Worm (Caenorhabditis elegans): ENCODE results near the gene xdh-1.
A peak's percentile ranks its signal among the peaks of the same experiment; 100 is the strongest.
"Not testable (repeated sequence)": the region's sequence is repeated elsewhere in the genome, so short reads cannot be mapped to it uniquely, and the experiment has no call there.

xdh-1 gene

ce11 chrIV:14444077-14444476 is 31.4 kb upstream of the xdh-1 start, which contains the start of gene tra-3:
tra-3 (minus strand) TSS chrIV:14444183.
- TF ChIP-seq egl-27 (tag; optimal IDR thresholded peaks at IDR 0.05) (no peak), ceh-16 (tag; optimal IDR thresholded peaks at IDR 0.05) (no peak), nhr-129 (tag; optimal IDR thresholded peaks at IDR 0.05) (no peak), nhr-6 (tag; optimal IDR thresholded peaks at IDR 0.05) (no peak), crh-2 (tag; optimal IDR thresholded peaks at IDR 0.05) (no peak), fos-1 (tag; optimal IDR thresholded peaks at IDR 0.05) (no peak), blmp-1 (tag; optimal IDR thresholded peaks at IDR 0.05; ENCODE audit: insufficient read depth) (no peak), dmd-4 (tag; optimal IDR thresholded peaks at IDR 0.05) (no peak), nhr-23 (tag; optimal IDR thresholded peaks at IDR 0.05) (no peak), alr-1 (tag; optimal IDR thresholded peaks at IDR 0.05) (no peak), snpc-4 (tag; optimal IDR thresholded peaks at IDR 0.05) (no peak), skn-1 (tag; optimal IDR thresholded peaks at IDR 0.05) (no peak), nhr-237 (tag; optimal IDR thresholded peaks at IDR 0.05) (no peak), nhr-77 (tag; optimal IDR thresholded peaks at IDR 0.05) (no peak), elt-3 (tag; optimal IDR thresholded peaks at IDR 0.05) (no peak), nhr-25 (tag; optimal IDR thresholded peaks at IDR 0.05) (no peak), unc-55 (GFP tag; optimal IDR thresholded peaks at IDR 0.05) (no peak)

- TF ChIP-seq C34F6.9 (tag; optimal IDR thresholded peaks at IDR 0.05) (no peak), nhr-23 (tag; optimal IDR thresholded peaks at IDR 0.05) (no peak), nhr-6 (tag; optimal IDR thresholded peaks at IDR 0.05) (no peak), nhr-77 (tag; optimal IDR thresholded peaks at IDR 0.05) (no peak)
These were observed 24.7 kb upstream of the xdh-1 start for ce11 chrIV:14437391-14437790.

ce11 chrIV:14435902-14436301 is 23.2 kb upstream of the xdh-1 start:
- TF ChIP-seq F13H6.1 (tag; optimal IDR thresholded peaks at IDR 0.05) (no peak), sma-9 (GFP tag; optimal IDR thresholded peaks at IDR 0.05) (no peak), sma-9 (tag; optimal IDR thresholded peaks at IDR 0.05) (no peak), dmd-4 (tag; optimal IDR thresholded peaks at IDR 0.05) (no peak), alr-1 (tag; optimal IDR thresholded peaks at IDR 0.05) (no peak), nhr-23 (tag; optimal IDR thresholded peaks at IDR 0.05) (no peak), lsy-2 (tag; optimal IDR thresholded peaks at IDR 0.05) (no peak), elt-1 (tag; optimal IDR thresholded peaks at IDR 0.05) (no peak), ztf-4 (tag; optimal IDR thresholded peaks at IDR 0.05) (no peak), nhr-77 (tag; optimal IDR thresholded peaks at IDR 0.05) (no peak), nhr-12 (tag; optimal IDR thresholded peaks at IDR 0.05) (no peak), zag-1 (tag; optimal IDR thresholded peaks at IDR 0.05) (no peak), nhr-11 (tag; optimal IDR thresholded peaks at IDR 0.05) (no peak), nhr-129 (tag; optimal IDR thresholded peaks at IDR 0.05) (no peak), peb-1 (tag; optimal IDR thresholded peaks at IDR 0.05) (no peak), skn-1 (tag; optimal IDR thresholded peaks at IDR 0.05) (no peak), lin-39 (tag; optimal IDR thresholded peaks at IDR 0.05) (no peak), ceh-82 (tag; optimal IDR thresholded peaks at IDR 0.05) (no peak), aly-2 (tag; optimal IDR thresholded peaks at IDR 0.05) (no peak), sma-3 (GFP tag; optimal IDR thresholded peaks at IDR 0.05) (no peak), unc-55 (GFP tag; optimal IDR thresholded peaks at IDR 0.05) (no peak)

DNA sequence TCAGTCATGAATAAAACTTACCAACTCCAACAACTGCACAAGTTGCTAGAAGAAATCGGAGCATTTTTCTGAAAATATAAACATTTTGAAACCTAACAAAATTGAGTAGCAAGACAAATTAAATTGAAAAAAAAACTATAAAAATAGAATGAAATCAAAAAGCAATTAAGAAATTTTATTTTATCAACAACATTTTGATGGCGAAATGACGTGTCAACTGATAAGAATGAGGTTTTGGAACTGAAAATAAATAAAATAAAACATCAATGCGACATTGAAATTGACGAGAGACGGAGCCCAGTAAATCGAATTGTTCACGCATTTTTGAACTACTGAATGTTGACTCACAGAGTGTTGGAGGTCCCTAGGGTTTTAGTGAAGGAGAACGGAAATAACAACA is 18.2 kb upstream of the xdh-1 start, which contains the start of gene F55B11.4:
Gene F55B11.4, minus strand, starts transcription at position 68 of the 400 bp plus-strand sequence.
- no peak for TF ChIP-seq Y55F3AM.14 (GFP tag; optimal IDR thresholded peaks at IDR 0.05)
- TF ChIP-seq sem-4 (tag; optimal IDR thresholded peaks at IDR 0.05) = no peak
- no peak for TF ChIP-seq nhr-129 (tag; optimal IDR thresholded peaks at IDR 0.05)
- TF ChIP-seq lin-11 (tag; optimal IDR thresholded peaks at IDR 0.05) = no peak
- no peak for TF ChIP-seq skn-1 (tag; optimal IDR thresholded peaks at IDR 0.05)
- no peak for TF ChIP-seq alr-1 (tag; optimal IDR thresholded peaks at IDR 0.05)
- TF ChIP-seq fos-1 (tag; optimal IDR thresholded peaks at IDR 0.05) = peak; percentile 82
- no peak for TF ChIP-seq elt-1 (tag; optimal IDR thresholded peaks at IDR 0.05)
- no peak for TF ChIP-seq peb-1 (tag; optimal IDR thresholded peaks at IDR 0.05)
- TF ChIP-seq mab-5 (tag; optimal IDR thresholded peaks at IDR 0.05) = no peak
- TF ChIP-seq sma-9 (GFP tag; optimal IDR thresholded peaks at IDR 0.05) = no peak
- no peak for TF ChIP-seq sma-9 (tag; optimal IDR thresholded peaks at IDR 0.05)
- TF ChIP-seq crh-2 (tag; optimal IDR thresholded peaks at IDR 0.05) = peak; percentile 84

DNA sequence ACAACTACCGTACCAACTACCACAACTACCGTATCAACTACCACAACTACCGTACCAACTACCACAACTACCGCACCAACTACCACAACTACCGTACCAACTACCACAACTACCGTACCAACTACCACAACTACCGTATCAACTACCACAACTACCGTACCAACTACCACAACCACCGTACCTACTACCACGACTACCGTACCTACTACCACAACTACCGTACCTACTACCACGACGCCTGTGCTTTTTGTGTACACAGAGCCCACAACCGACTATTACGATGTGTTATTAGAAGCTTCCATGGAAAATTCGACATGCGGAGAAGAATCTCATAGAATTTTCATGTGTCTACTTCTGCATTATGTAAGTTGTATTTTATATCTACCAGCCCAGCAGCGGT is 14.7 kb upstream of the xdh-1 start, which contains the start of gene F55B11.5:
Gene F55B11.5, plus strand, starts transcription at position 301 of the 400 bp plus-strand sequence.
- not testable (repeated sequence) for TF ChIP-seq zag-1 (tag; optimal IDR thresholded peaks at IDR 0.05); sma-9 (GFP tag; optimal IDR thresholded peaks at IDR 0.05); sma-9 (tag; optimal IDR thresholded peaks at IDR 0.05); mbf-1 (tag; optimal IDR thresholded peaks at IDR 0.05)

Measured in whole organism, L2 larva.